Worm (Caenorhabditis elegans): ENCODE results near the gene C06A1.3.
A peak's percentile ranks its signal among the peaks of the same experiment; 100 is the strongest.

C06A1.3 gene

ce11 chrII:10547311-10547710, 24.8 kb upstream of the C06A1.3 start (continued):
- TF ChIP-seq zfp-3 (GFP tag; conservative IDR thresholded peaks at IDR 0.05) = peak; percentile 69
- no peak for TF ChIP-seq zip-11 (GFP tag; IDR thresholded peaks at IDR 0.05)
- TF ChIP-seq ztf-11 (tag; optimal IDR thresholded peaks at IDR 0.05) = no peak
- peak; percentile 3 for TF ChIP-seq gei-8 (GFP tag; optimal IDR thresholded peaks at IDR 0.05)
- peak; percentile 81 for TF ChIP-seq dmd-8 (GFP tag; IDR thresholded peaks at IDR 0.05)
- TF ChIP-seq T20F7.1 (GFP tag; optimal IDR thresholded peaks at IDR 0.05) = no peak
- peak; percentile 77 for TF ChIP-seq mxl-3 (GFP tag; optimal IDR thresholded peaks at IDR 0.05)
- TF ChIP-seq dmd-9 (GFP tag; IDR thresholded peaks at IDR 0.05) = 0 out of 2 replicates have a peak, but pooled peaks have one; percentile 47
- peak; percentile 35; the same call in 1 of the 2 replicates for TF ChIP-seq Y75B8A.6 (GFP tag; IDR thresholded peaks at IDR 0.05)
- 0 out of 2 replicates have a peak, but pooled peaks have one; percentile 22 for TF ChIP-seq php-3 (GFP tag; IDR thresholded peaks at IDR 0.05)
- peak; percentile 85 for TF ChIP-seq egl-43 (GFP tag; IDR thresholded peaks at IDR 0.05)

- peak; percentile 21 for TF ChIP-seq dmd-6 (GFP tag; IDR thresholded peaks at IDR 0.05)
- 0 out of 2 replicates have a peak, but pooled peaks have one; percentile 23 for TF ChIP-seq madf-9 (GFP tag; conservative IDR thresholded peaks at IDR 0.05)
- TF ChIP-seq F44E2.7 (GFP tag; IDR thresholded peaks at IDR 0.05) = no peak
- peak; percentile 50 for TF ChIP-seq nhr-28 (tag; optimal IDR thresholded peaks at IDR 0.05)
- TF ChIP-seq lim-7 (GFP tag; IDR thresholded peaks at IDR 0.05) = peak; percentile 69
- TF ChIP-seq F10B5.3 (tag; optimal IDR thresholded peaks at IDR 0.05) = no peak
- TF ChIP-seq nhr-76 (tag; optimal IDR thresholded peaks at IDR 0.05) = no peak
- TF ChIP-seq dve-1 (tag; optimal IDR thresholded peaks at IDR 0.05; ENCODE audit: insufficient read depth) = peak; percentile 30
- peak; percentile 98 for TF ChIP-seq aha-1 (tag)
- peak in 1 of 2 experiments; percentile 2; a peak in 1 of 4 replicates for TF ChIP-seq madf-5 (GFP tag; IDR thresholded peaks at IDR 0.05)
- TF ChIP-seq nhr-6 (tag; optimal IDR thresholded peaks at IDR 0.05) = no peak
- TF ChIP-seq dpl-1 (GFP tag; optimal IDR thresholded peaks at IDR 0.05) = no peak
- TF ChIP-seq vab-7 (GFP tag; IDR thresholded peaks at IDR 0.05) = peak; percentile 53; the same call in 1 of the 2 replicates
- TF ChIP-seq zfp-3 (GFP tag; conservative IDR thresholded peaks at IDR 0.05) = 0 out of 2 replicates have a peak, but pooled peaks have one; percentile 22
- peak; percentile 34 for TF ChIP-seq mep-1 (tag; optimal IDR thresholded peaks at IDR 0.05)
- peak; percentile 33; the same call in 1 of the 2 replicates for TF ChIP-seq Y75B8A.6 (GFP tag; IDR thresholded peaks at IDR 0.05)
- TF ChIP-seq F37D6.2 (tag; optimal IDR thresholded peaks at IDR 0.05) = no peak
- no peak for TF ChIP-seq ZK337.2 (GFP tag; IDR thresholded peaks at IDR 0.05)
- TF ChIP-seq lin-29 (GFP tag; IDR thresholded peaks at IDR 0.05) = no peak
- TF ChIP-seq tra-1 (GFP tag; IDR thresholded peaks at IDR 0.05) = 0 out of 2 replicates have a peak, but pooled peaks have one; percentile 14
- peak; percentile 58; the same call in 1 of the 2 replicates for TF ChIP-seq nhr-41 (GFP tag; IDR thresholded peaks at IDR 0.05)
- peak; percentile 56; the same call in 1 of the 2 replicates for TF ChIP-seq snpc-1.2 (GFP tag; IDR thresholded peaks at IDR 0.05)
- TF ChIP-seq D1046.2 (GFP tag; IDR thresholded peaks at IDR 0.05) = no peak
- TF ChIP-seq ama-1 (optimal IDR thresholded peaks at IDR 0.05) = peak; percentile 73
- no peak for TF ChIP-seq duxl-1 (tag; optimal IDR thresholded peaks at IDR 0.05; ENCODE audit: poor library complexity)
- peak; percentile 31 for TF ChIP-seq lin-13 (GFP tag; optimal IDR thresholded peaks at IDR 0.05)
- TF ChIP-seq Y105C5A.15 (GFP tag; IDR thresholded peaks at IDR 0.05) = peak; percentile 63; the same call in 1 of the 2 replicates
- TF ChIP-seq hlh-30 (tag; optimal IDR thresholded peaks at IDR 0.05; ENCODE audit: insufficient read depth) = peak; percentile 91
- peak; percentile 49 for TF ChIP-seq hlh-11 (tag; optimal IDR thresholded peaks at IDR 0.05)
- TF ChIP-seq daf-16 (GFP tag; optimal IDR thresholded peaks at IDR 0.05) = no peak
- TF ChIP-seq daf-16 (tag; optimal IDR thresholded peaks at IDR 0.05) = peak; percentile 14
- TF ChIP-seq ztf-7 (tag; optimal IDR thresholded peaks at IDR 0.05) = no peak
- no peak for TF ChIP-seq ceh-62 (tag; optimal IDR thresholded peaks at IDR 0.05)
- TF ChIP-seq zip-11 (GFP tag; IDR thresholded peaks at IDR 0.05) = 0 out of 2 replicates have a peak, but pooled peaks have one; percentile 15
Observed at ce11 chrII:10547803-10548693, 24.0 kb upstream of the C06A1.3 start.

All from whole organism, L4 larva.